Worm (Caenorhabditis elegans): Measurements from ENCODE around the gene C02G6.2.

- TF ChIP-seq ceh-79 (tag; optimal IDR thresholded peaks at IDR 0.05) = no peak
- TF ChIP-seq nhr-90 (tag; optimal IDR thresholded peaks at IDR 0.05) = no peak
- TF ChIP-seq egl-44 (GFP tag; IDR thresholded peaks at IDR 0.05) = no peak
- no peak for TF ChIP-seq unc-62 (GFP tag; optimal IDR thresholded peaks at IDR 0.05)
- no peak for TF ChIP-seq snpc-3.4 (tag; optimal IDR thresholded peaks at IDR 0.05)
- TF ChIP-seq ama-1 (optimal IDR thresholded peaks at IDR 0.05) = no peak
- no peak for TF ChIP-seq ama-1 (GFP tag; optimal IDR thresholded peaks at IDR 0.05)
Measured at ce11 chrV:5842507-5843144, 29.2 kb upstream of the C02G6.2 start.

Data from whole organism, young adult.